Fruit fly (Drosophila melanogaster) whole organism, prepupa: ENCODE results near the gene CG32022.
A peak's percentile ranks its signal among the peaks of the same experiment; 100 is the strongest.

ENCODE experiments used
- Blimp-1 ChIP-seq: fragments of 200-800 bp; sonication (Bioruptor generic); optimal IDR thresholded peaks from 3 replicates; lab custom pipeline; 2017; ENCODE audit warnings: missing biosample characterization, missing genetic modification characterization, mild to moderate bottlenecking, moderate library complexity, missing genetic modification reagents
- CG16779 ChIP-seq: fragments of 200-800 bp; sonication (Bioruptor generic); optimal IDR thresholded peaks from 3 replicates; lab custom pipeline; 2017; ENCODE audit warnings: missing biosample characterization, mild to moderate bottlenecking, missing genetic modification characterization
- CG31627 ChIP-seq: fragments of 200-800 bp; sonication (Bioruptor generic); optimal IDR thresholded peaks from 3 replicates; lab custom pipeline; 2016; ENCODE audit warnings: missing biosample characterization, missing genetic modification characterization
- CG3919 ChIP-seq: fragments of 200-800 bp; sonication (Bioruptor generic); optimal IDR thresholded peaks from 3 replicates; lab custom pipeline; 2016; ENCODE audit warnings: missing biosample characterization, missing genetic modification characterization
- Sox102F ChIP-seq: fragments of 200-800 bp; sonication (Bioruptor generic); optimal IDR thresholded peaks from 2 replicates; lab custom pipeline; 2016; ENCODE audit warnings: missing biosample characterization, mild to moderate bottlenecking, missing genetic modification characterization
- achi ChIP-seq: fragments of 200-800 bp; sonication (Bioruptor generic); optimal IDR thresholded peaks from 3 replicates; lab custom pipeline; 2016; ENCODE audit warnings: missing biosample characterization, missing genetic modification characterization
- eg ChIP-seq: fragments of 200-800 bp; sonication (Bioruptor generic); IDR thresholded peaks from 3 replicates; pipeline ENCODE4 v1.3.6; 2022; ENCODE audit warnings: missing biosample characterization, missing genetic modification characterization
- fd59A ChIP-seq: fragments of 200-800 bp; sonication (Bioruptor generic); optimal IDR thresholded peaks from 2 replicates; lab custom pipeline; 2017; ENCODE audit warnings: missing biosample characterization, mild to moderate bottlenecking, missing genetic modification characterization, missing genetic modification reagents
- spab ChIP-seq: fragments of 200-800 bp; sonication (Bioruptor generic); optimal IDR thresholded peaks from 2 replicates; lab custom pipeline; 2017; ENCODE audit warnings: missing biosample characterization, mild to moderate bottlenecking, missing genetic modification characterization, missing genetic modification reagents

- TF ChIP-seq Blimp-1: no peak
- no peak for TF ChIP-seq CG3919 (GFP tag; lab: Kevin White, UChicago)
- peak; percentile 53; the same call in 2 of the 3 replicates for TF ChIP-seq eg (GFP tag; lab: Robert Waterston, UW)
- TF ChIP-seq Sox102F (GFP tag; lab: Kevin White, UChicago): peak; percentile 48
- peak; percentile 58 for TF ChIP-seq achi (GFP tag; lab: Kevin White, UChicago)
- TF ChIP-seq CG31627 (GFP tag; lab: Kevin White, UChicago): peak; percentile 62
- TF ChIP-seq fd59A (GFP tag; lab: Kevin White, UChicago): no peak
- no peak for TF ChIP-seq spab (GFP tag; lab: Kevin White, UChicago)
- TF ChIP-seq CG16779 (tag; lab: Kevin White, UChicago): no peak
Observed at dm6 chr3L:8763037-8763454, 42.0 kb upstream of the CG32022 start.
